Worm (Caenorhabditis elegans) whole organism, L2 larva: ENCODE data around the gene B0524.3.

Experiments
- nhr-12 ChIP-seq: fragments of 150-350 bp; optimal IDR thresholded peaks from 2 replicates; lab custom pipeline; 2014; ENCODE audit warnings: missing biosample characterization, missing genetic modification characterization
- nhr-77 ChIP-seq: fragments of 150-350 bp; optimal IDR thresholded peaks from 2 replicates; lab custom pipeline; 2014; ENCODE audit warnings: missing biosample characterization, missing genetic modification characterization
- peb-1 ChIP-seq: fragments of 150-350 bp; optimal IDR thresholded peaks from 2 replicates; lab custom pipeline; 2014; ENCODE audit warnings: missing biosample characterization, missing genetic modification characterization

DNA sequence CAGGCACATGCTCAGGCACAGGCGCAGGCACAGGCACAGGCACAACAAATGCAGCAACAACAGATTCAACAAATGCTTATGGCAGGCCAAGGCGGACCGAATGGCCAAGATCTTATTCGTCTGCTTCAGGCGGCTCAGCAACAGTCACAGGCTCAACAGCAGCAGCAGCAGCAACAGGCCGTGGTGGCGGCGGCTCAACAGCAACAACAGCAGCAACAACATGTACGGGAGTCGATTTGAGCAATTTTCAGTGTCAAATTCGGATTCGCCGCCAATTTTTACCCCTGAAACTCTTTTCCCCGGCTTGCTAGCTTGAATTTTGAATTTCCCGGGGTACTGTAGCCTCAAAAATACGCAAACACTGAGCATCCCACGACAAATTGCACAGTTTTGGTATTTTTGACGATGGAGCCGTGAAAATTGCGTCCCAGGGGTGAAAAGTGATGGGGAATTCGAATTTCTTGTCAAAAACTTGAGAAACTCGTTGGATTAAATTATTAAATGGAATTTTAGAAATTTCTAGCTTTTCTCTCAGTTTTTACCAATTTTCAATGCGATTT lies 50.5 kb downstream of the B0524.3 start:
- no peak for TF ChIP-seq nhr-12
- no peak for TF ChIP-seq peb-1 (tag; lab: Kevin White, UChicago)
- TF ChIP-seq nhr-77 (tag; lab: Kevin White, UChicago): no peak
